Worm (Caenorhabditis elegans): ENCODE results near the gene tbc-8.

tbc-8 gene

ce11 chrIII:10331232-10331631 lies 33.5 kb upstream of the tbc-8 start:
- TF ChIP-seq ceh-28 (tag; optimal IDR thresholded peaks at IDR 0.05) (no peak), nhr-6 (tag; optimal IDR thresholded peaks at IDR 0.05) (peak; percentile 15), lin-29 (GFP tag; IDR thresholded peaks at IDR 0.05) (no peak), lim-7 (GFP tag; IDR thresholded peaks at IDR 0.05) (no peak), nhr-102 (tag; optimal IDR thresholded peaks at IDR 0.05) (no peak), spr-1 (tag; optimal IDR thresholded peaks at IDR 0.05) (no peak), ama-1 (optimal IDR thresholded peaks at IDR 0.05) (peak; percentile 42), gei-8 (GFP tag; optimal IDR thresholded peaks at IDR 0.05) (no peak), ces-1 (GFP tag; optimal IDR thresholded peaks at IDR 0.05) (no peak), ctbp-1 (GFP tag; IDR thresholded peaks at IDR 0.05) (no peak), pha-4 (GFP tag; IDR thresholded peaks at IDR 0.05) (0 out of 2 replicates have a peak, but pooled peaks have one; percentile 32), pha-4 (tag; optimal IDR thresholded peaks at IDR 0.05) (peak; percentile 64), cey-2 (tag; optimal IDR thresholded peaks at IDR 0.05; ENCODE audit: borderline replicate concordance, insufficient read depth) (no peak), mep-1 (tag; optimal IDR thresholded peaks at IDR 0.05) (peak; percentile 1), aha-1 (tag) (peak; percentile 31), hif-1 (tag; optimal IDR thresholded peaks at IDR 0.05) (peak in 1 of 2 experiments; percentile 25), F44E2.7 (GFP tag; IDR thresholded peaks at IDR 0.05) (no peak), dve-1 (tag; optimal IDR thresholded peaks at IDR 0.05; ENCODE audit: insufficient read depth) (peak; percentile 26), dpl-1 (GFP tag; optimal IDR thresholded peaks at IDR 0.05) (no peak), nhr-25 (tag; optimal IDR thresholded peaks at IDR 0.05; ENCODE audit: borderline replicate concordance, insufficient read depth) (no peak), hlh-30 (tag; optimal IDR thresholded peaks at IDR 0.05; ENCODE audit: insufficient read depth) (no peak), fos-1 (tag; optimal IDR thresholded peaks at IDR 0.05) (no peak), daf-16 (GFP tag; optimal IDR thresholded peaks at IDR 0.05) (no peak), daf-16 (tag; optimal IDR thresholded peaks at IDR 0.05) (peak; percentile 59), nhr-41 (GFP tag; IDR thresholded peaks at IDR 0.05) (no peak), snpc-1.2 (GFP tag; IDR thresholded peaks at IDR 0.05) (no peak), mdt-29 (GFP tag; IDR thresholded peaks at IDR 0.05) (peak; percentile 17; the same call in 1 of the 2 replicates), hlh-11 (tag; optimal IDR thresholded peaks at IDR 0.05) (peak; percentile 29), F10B5.3 (tag; optimal IDR thresholded peaks at IDR 0.05) (no peak), ceh-82 (tag; optimal IDR thresholded peaks at IDR 0.05) (no peak)

ce11 chrIII:10332560-10332959 lies 32.2 kb upstream of the tbc-8 start, which contains the start of gene T07C4.12:
Gene T07C4.12 (minus strand): TSS chrIII:10332660.
- TF ChIP-seq tra-1 (GFP tag; IDR thresholded peaks at IDR 0.05): no peak
- no peak for TF ChIP-seq ama-1 (optimal IDR thresholded peaks at IDR 0.05)
- TF ChIP-seq fos-1 (tag; optimal IDR thresholded peaks at IDR 0.05): no peak

DNA sequence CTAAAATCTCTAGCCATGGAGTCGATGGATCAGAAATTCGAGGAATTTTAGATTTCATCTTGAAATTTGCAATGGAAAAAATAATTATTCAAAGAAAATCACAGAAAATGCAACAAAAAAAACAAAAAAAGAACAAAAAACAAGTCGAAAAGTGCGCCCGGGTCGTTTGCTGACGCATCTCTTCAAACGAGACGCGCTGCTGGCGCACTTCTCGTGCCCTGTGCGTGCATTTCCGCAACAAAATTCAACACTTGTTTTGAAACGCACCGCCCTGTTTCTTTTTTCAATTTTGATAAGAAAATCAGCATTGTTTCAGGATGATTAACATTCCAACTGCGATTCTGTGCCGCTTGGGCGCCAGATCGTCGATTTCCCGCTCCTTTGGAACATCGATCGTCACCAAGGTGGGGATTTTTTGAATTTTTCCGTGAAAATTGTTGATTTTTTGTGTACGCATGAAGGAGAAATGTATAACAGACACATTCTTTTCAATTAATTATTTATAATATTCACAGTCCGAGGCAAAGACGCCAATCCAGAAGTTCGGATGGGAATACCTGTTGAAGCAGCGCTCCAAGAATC lies 30.7 kb upstream of the tbc-8 start, which contains the start of the genes jmjd-4 and mev-1:
jmjd-4 (minus strand) TSS at position 58 of the 582 bp plus-strand sequence.
mev-1 (plus strand) TSS at position 317 of the 582 bp plus-strand sequence.
- TF ChIP-seq sdz-12 (GFP tag; optimal IDR thresholded peaks at IDR 0.05): no peak
- peak; percentile 58; the same call in 1 of the 2 replicates for TF ChIP-seq mxl-2 (GFP tag; conservative IDR thresholded peaks at IDR 0.05)
- TF ChIP-seq snpc-4 (tag; optimal IDR thresholded peaks at IDR 0.05): no peak
- TF ChIP-seq Y75B8A.6 (GFP tag; IDR thresholded peaks at IDR 0.05): no peak
- TF ChIP-seq egl-43 (GFP tag; IDR thresholded peaks at IDR 0.05): peak; percentile 81
- no peak for TF ChIP-seq ces-1 (GFP tag; optimal IDR thresholded peaks at IDR 0.05)
- no peak for TF ChIP-seq nhr-111 (GFP tag; optimal IDR thresholded peaks at IDR 0.05)
- TF ChIP-seq lin-13 (GFP tag; optimal IDR thresholded peaks at IDR 0.05): peak; percentile 86
- TF ChIP-seq aha-1 (tag): peak; percentile 99
- TF ChIP-seq mes-2 (tag; optimal IDR thresholded peaks at IDR 0.05; ENCODE audit: poor library complexity, severe bottlenecking): peak; percentile 86
- peak; percentile 93 for TF ChIP-seq T26A8.4 (GFP tag; IDR thresholded peaks at IDR 0.05)
- peak; percentile 89 for TF ChIP-seq hmg-1.1 (GFP tag; IDR thresholded peaks at IDR 0.05)
- no peak for TF ChIP-seq T20F7.1 (GFP tag; optimal IDR thresholded peaks at IDR 0.05)
- peak; percentile 82 for TF ChIP-seq hlh-30 (tag; optimal IDR thresholded peaks at IDR 0.05; ENCODE audit: insufficient read depth)
- peak; percentile 38 to 94 for TF ChIP-seq lsy-2 (tag; optimal IDR thresholded peaks at IDR 0.05)
- TF ChIP-seq unc-62 (GFP tag; optimal IDR thresholded peaks at IDR 0.05 in 1 of 2): no peak
- TF ChIP-seq unc-62 (tag; optimal IDR thresholded peaks at IDR 0.05): no peak
- no peak for TF ChIP-seq zip-11 (GFP tag; IDR thresholded peaks at IDR 0.05)
- TF ChIP-seq ctbp-1 (GFP tag; IDR thresholded peaks at IDR 0.05): peak; percentile 65
- peak; percentile 18 for TF ChIP-seq ceh-32 (tag; optimal IDR thresholded peaks at IDR 0.05; ENCODE audit: poor library complexity)
- TF ChIP-seq madf-9 (GFP tag; conservative IDR thresholded peaks at IDR 0.05): 0 out of 2 replicates have a peak, but pooled peaks have one; percentile 41

All from whole organism, L4 larva.